Worm (Caenorhabditis elegans): ENCODE measurements around the gene C52E4.12.

Gene C52E4.12

ce11 chrV:11982309-11982708 is 13.7 kb upstream of the C52E4.12 start, which contains the start of gene rpt-1 (continued):
- TF ChIP-seq lin-35 (GFP tag; optimal IDR thresholded peaks at IDR 0.05): peak; percentile 91 to 97
- no peak for TF ChIP-seq hlh-17 (GFP tag; optimal IDR thresholded peaks at IDR 0.05; ENCODE audit: borderline replicate concordance)
- TF ChIP-seq elt-3 (tag; optimal IDR thresholded peaks at IDR 0.05): peak in 1 of 6 experiments; percentile 60
- TF ChIP-seq fkh-10 (GFP tag; optimal IDR thresholded peaks at IDR 0.05): no peak
- peak; percentile 85 to 95 (median 91) for TF ChIP-seq dpl-1 (GFP tag; optimal IDR thresholded peaks at IDR 0.05)

- TF ChIP-seq skn-1 (tag; optimal IDR thresholded peaks at IDR 0.05) (no peak), tlp-1 (tag; optimal IDR thresholded peaks at IDR 0.05) (no peak), lin-14 (GFP tag; optimal IDR thresholded peaks at IDR 0.05) (no peak), nhr-28 (tag; optimal IDR thresholded peaks at IDR 0.05) (no peak), nhr-47 (tag; optimal IDR thresholded peaks at IDR 0.05) (no peak), nhr-12 (tag; optimal IDR thresholded peaks at IDR 0.05) (no peak), lin-39 (tag; optimal IDR thresholded peaks at IDR 0.05) (no peak), egl-27 (tag; optimal IDR thresholded peaks at IDR 0.05) (no peak), swsn-7 (tag; optimal IDR thresholded peaks at IDR 0.05) (no peak), nhr-76 (tag; optimal IDR thresholded peaks at IDR 0.05) (no peak), nhr-77 (tag; optimal IDR thresholded peaks at IDR 0.05) (no peak), mep-1 (tag; optimal IDR thresholded peaks at IDR 0.05) (no peak), ceh-63 (GFP tag; optimal IDR thresholded peaks at IDR 0.05) (no peak), pag-3 (tag; optimal IDR thresholded peaks at IDR 0.05; ENCODE audit: borderline replicate concordance, insufficient read depth) (no peak), ets-5 (GFP tag; IDR thresholded peaks at IDR 0.05) (no peak), aha-1 (tag; optimal IDR thresholded peaks at IDR 0.05) (no peak)
Observed at ce11 chrV:11985384-11985783, 10.6 kb upstream of the C52E4.12 start, which contains the start of gene mans-2. mans-2 (minus strand) TSS chrV:11985484.

ce11 chrV:11986078-11986869 is 9.7 kb upstream of the C52E4.12 start:
- TF ChIP-seq lin-14 (GFP tag; optimal IDR thresholded peaks at IDR 0.05) (peak; percentile 71), efl-1 (optimal IDR thresholded peaks at IDR 0.05) (peak in 1 of 2 experiments; percentile 7), efl-1 (GFP tag; optimal IDR thresholded peaks at IDR 0.05 in 1 of 2) (peak in 1 of 2 experiments; percentile 69), sox-4 (tag; optimal IDR thresholded peaks at IDR 0.05) (no peak), ceh-82 (tag; optimal IDR thresholded peaks at IDR 0.05) (no peak), fkh-10 (GFP tag; optimal IDR thresholded peaks at IDR 0.05) (peak; percentile 90), lsy-2 (tag; optimal IDR thresholded peaks at IDR 0.05) (peak; percentile 3 to 29), unc-62 (GFP tag; optimal IDR thresholded peaks at IDR 0.05) (no peak), lin-35 (GFP tag; optimal IDR thresholded peaks at IDR 0.05) (peak in 1 of 2 experiments; percentile 6), blmp-1 (tag; optimal IDR thresholded peaks at IDR 0.05) (peak; percentile 99), ces-1 (GFP tag; optimal IDR thresholded peaks at IDR 0.05) (peak; percentile 41)

ce11 chrV:11989861-11990260 is 6.1 kb upstream of the C52E4.12 start:
- TF ChIP-seq lin-14 (GFP tag; optimal IDR thresholded peaks at IDR 0.05) (peak; percentile 17), blmp-1 (tag; optimal IDR thresholded peaks at IDR 0.05) (peak; percentile 74), nhr-28 (tag; optimal IDR thresholded peaks at IDR 0.05) (no peak), efl-1 (optimal IDR thresholded peaks at IDR 0.05) (no peak), efl-1 (GFP tag; optimal IDR thresholded peaks at IDR 0.05 in 1 of 2) (peak in 1 of 2 experiments; percentile 32), skn-1 (tag; optimal IDR thresholded peaks at IDR 0.05) (no peak), tbx-2 (tag; optimal IDR thresholded peaks at IDR 0.05) (no peak), hpl-2 (GFP tag; optimal IDR thresholded peaks at IDR 0.05) (no peak), lin-39 (tag; optimal IDR thresholded peaks at IDR 0.05) (no peak), isw-1 (GFP tag; IDR thresholded peaks at IDR 0.05) (no peak), lsy-2 (tag; optimal IDR thresholded peaks at IDR 0.05) (no peak), nhr-20 (tag; optimal IDR thresholded peaks at IDR 0.05) (no peak)
